Worm (Caenorhabditis elegans) whole organism, early embryonic: ENCODE measurements around the gene F01F1.14.

Source experiments
- B0310.2 ChIP-seq: sonication (generic microtip); optimal IDR thresholded peaks from 2 replicates; lab custom pipeline; 2016; ENCODE audit warnings: mild to moderate bottlenecking, missing genetic modification characterization, missing compliant biosample characterization
- F13C5.2 ChIP-seq: sonication (generic microtip); optimal IDR thresholded peaks from 2 replicates; lab custom pipeline; 2017; ENCODE audit warnings: mild to moderate bottlenecking, missing genetic modification characterization, inconsistent platforms, missing compliant biosample characterization
- ama-1 ChIP-seq: fragments of 150-350 bp; optimal IDR thresholded peaks from 2 replicates; lab custom pipeline; 2014
- ceh-36 ChIP-seq: sonication (generic microtip); optimal IDR thresholded peaks from 2 replicates; lab custom pipeline; 2016; ENCODE audit warnings: missing genetic modification characterization, inconsistent platforms, missing compliant biosample characterization
- hmg-4 ChIP-seq: fragments of 200-800 bp; sonication (Bioruptor generic); optimal IDR thresholded peaks from 2 replicates; lab custom pipeline; 2018; ENCODE audit warnings: mild to moderate bottlenecking, missing genetic modification characterization, missing compliant biosample characterization
- hnd-1 ChIP-seq: sonication (generic microtip); optimal IDR thresholded peaks from 2 replicates; lab custom pipeline; 2016; ENCODE audit warnings: missing genetic modification characterization, missing compliant biosample characterization
- pes-1 ChIP-seq: fragments of 200-800 bp; sonication (Bioruptor generic); IDR thresholded peaks from 2 replicates; pipeline ENCODE4 v1.3.6; 2022; ENCODE audit warnings: missing genetic modification reagents, missing genetic modification characterization, missing compliant biosample characterization
- sea-1 ChIP-seq: fragments of 200-800 bp; sonication (Bioruptor generic); conservative IDR thresholded peaks from 2 replicates; pipeline ENCODE4 v1.3.6; 2022; ENCODE audit warnings: missing genetic modification characterization, missing compliant biosample characterization
- tbx-37 ChIP-seq: fragments of 200-800 bp; sonication (Bioruptor generic); conservative IDR thresholded peaks from 2 replicates; pipeline ENCODE4 v1.3.6; 2022; ENCODE audit warnings: missing genetic modification reagents, missing genetic modification characterization, missing compliant biosample characterization

DNA sequence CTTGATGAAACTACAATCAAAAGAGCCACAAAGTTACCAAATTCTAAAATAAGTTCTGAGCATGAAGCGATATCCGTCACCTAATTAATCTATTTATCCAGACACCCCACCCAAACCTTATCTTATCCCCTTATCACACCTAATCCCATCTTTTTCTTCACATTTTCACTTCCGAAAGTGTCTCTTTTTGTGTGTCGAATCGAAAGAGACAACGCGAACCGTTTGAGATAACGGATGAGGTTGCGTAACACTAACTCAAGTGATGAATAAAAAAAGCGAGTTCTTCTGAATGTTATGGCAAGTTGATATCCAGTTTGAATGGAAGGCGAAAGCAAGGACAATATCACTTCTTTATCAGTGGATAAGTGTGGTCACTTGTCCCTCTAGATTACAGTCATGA is 794 bp upstream of the F01F1.14 start:
- TF ChIP-seq ama-1 (lab: Kevin White, UChicago) = no peak
- TF ChIP-seq ceh-36 (tag; lab: Kevin White, UChicago) = no peak
- TF ChIP-seq B0310.2 (tag; lab: Kevin White, UChicago) = no peak
- no peak for TF ChIP-seq pes-1
- no peak for TF ChIP-seq hnd-1 (tag; lab: Kevin White, UChicago)
- TF ChIP-seq F13C5.2 (tag; lab: Kevin White, UChicago) = no peak
- no peak for TF ChIP-seq tbx-37
- no peak for TF ChIP-seq sea-1 (GFP tag; lab: Robert Waterston, UW)
- TF ChIP-seq hmg-4 (GFP tag; lab: Kevin White, UChicago) = no peak
